Worm (Caenorhabditis elegans): Measurements from ENCODE around the gene abu-13.
A peak's percentile ranks its signal among the peaks of the same experiment; 100 is the strongest.

The abu-13 gene

ce11 chrIII:6968080-6968639 lies 22.5 kb upstream of the abu-13 start, which contains the start of gene panl-2 (continued):
- TF ChIP-seq zfp-3 (GFP tag; conservative IDR thresholded peaks at IDR 0.05): no peak
- TF ChIP-seq ama-1 (optimal IDR thresholded peaks at IDR 0.05): no peak
- no peak for TF ChIP-seq ceh-62 (tag; optimal IDR thresholded peaks at IDR 0.05)
- TF ChIP-seq mep-1 (tag; optimal IDR thresholded peaks at IDR 0.05): peak; percentile 24
- TF ChIP-seq nhr-10 (tag; optimal IDR thresholded peaks at IDR 0.05): no peak
- no peak for TF ChIP-seq nhr-48 (tag; optimal IDR thresholded peaks at IDR 0.05)
- TF ChIP-seq nhr-41 (GFP tag; IDR thresholded peaks at IDR 0.05): no peak
- no peak for TF ChIP-seq ztf-11 (tag; optimal IDR thresholded peaks at IDR 0.05)
- no peak for TF ChIP-seq cey-2 (tag; optimal IDR thresholded peaks at IDR 0.05; ENCODE audit: borderline replicate concordance, insufficient read depth)
- TF ChIP-seq nhr-111 (GFP tag; optimal IDR thresholded peaks at IDR 0.05): no peak
- peak; percentile 94 for TF ChIP-seq T20F7.1 (GFP tag; optimal IDR thresholded peaks at IDR 0.05)
- no peak for TF ChIP-seq Y5F2A.4 (GFP tag; optimal IDR thresholded peaks at IDR 0.05)
- TF ChIP-seq vab-7 (GFP tag; IDR thresholded peaks at IDR 0.05): no peak
- TF ChIP-seq madf-9 (GFP tag; conservative IDR thresholded peaks at IDR 0.05): no peak
- TF ChIP-seq daf-12 (tag; optimal IDR thresholded peaks at IDR 0.05): no peak
- no peak for TF ChIP-seq lin-39 (tag; optimal IDR thresholded peaks at IDR 0.05)
- peak in 1 of 2 experiments; percentile 88 for TF ChIP-seq lsy-2 (tag; optimal IDR thresholded peaks at IDR 0.05)
- TF ChIP-seq F10B5.3 (tag; optimal IDR thresholded peaks at IDR 0.05): no peak
- no peak for TF ChIP-seq dmd-6 (GFP tag; IDR thresholded peaks at IDR 0.05)
- no peak for TF ChIP-seq mdl-1 (tag; optimal IDR thresholded peaks at IDR 0.05)
- no peak for TF ChIP-seq ceh-44 (GFP tag; IDR thresholded peaks at IDR 0.05)
- TF ChIP-seq saeg-2 (GFP tag; IDR thresholded peaks at IDR 0.05): no peak
- no peak for TF ChIP-seq nhr-42 (GFP tag; IDR thresholded peaks at IDR 0.05)
- no peak for TF ChIP-seq lin-13 (GFP tag; optimal IDR thresholded peaks at IDR 0.05)
- no peak for TF ChIP-seq F49E8.2 (tag; optimal IDR thresholded peaks at IDR 0.05; ENCODE audit: borderline replicate concordance)
- no peak for TF ChIP-seq nhr-237 (tag; optimal IDR thresholded peaks at IDR 0.05)
- no peak for TF ChIP-seq mdt-29 (GFP tag; IDR thresholded peaks at IDR 0.05)
- TF ChIP-seq set-16 (GFP tag; IDR thresholded peaks at IDR 0.05): peak; percentile 33; the same call in 1 of the 2 replicates
- TF ChIP-seq unc-62 (GFP tag; optimal IDR thresholded peaks at IDR 0.05 in 1 of 2): no peak
- no peak for TF ChIP-seq unc-62 (tag; optimal IDR thresholded peaks at IDR 0.05)
- TF ChIP-seq zfp-2 (tag; optimal IDR thresholded peaks at IDR 0.05): no peak
- no peak for TF ChIP-seq mxl-2 (GFP tag; conservative IDR thresholded peaks at IDR 0.05)
- TF ChIP-seq nhr-11 (tag; optimal IDR thresholded peaks at IDR 0.05): peak; percentile 9
- 0 out of 2 replicates have a peak, but pooled peaks have one; percentile 9 for TF ChIP-seq hmg-1.1 (GFP tag; IDR thresholded peaks at IDR 0.05)
- no peak for TF ChIP-seq daf-16 (GFP tag; optimal IDR thresholded peaks at IDR 0.05)
- peak; percentile 57 for TF ChIP-seq daf-16 (tag; optimal IDR thresholded peaks at IDR 0.05)

- TF ChIP-seq nhr-48 (tag; optimal IDR thresholded peaks at IDR 0.05) (peak; percentile 5), ceh-62 (tag; optimal IDR thresholded peaks at IDR 0.05) (no peak), zip-11 (GFP tag; IDR thresholded peaks at IDR 0.05) (no peak), F37D6.2 (tag; optimal IDR thresholded peaks at IDR 0.05) (no peak), attf-4 (tag; optimal IDR thresholded peaks at IDR 0.05) (no peak), nhr-237 (tag; optimal IDR thresholded peaks at IDR 0.05) (no peak), zfp-3 (GFP tag; conservative IDR thresholded peaks at IDR 0.05) (no peak), F44E2.7 (GFP tag; IDR thresholded peaks at IDR 0.05) (no peak), ztf-7 (tag; optimal IDR thresholded peaks at IDR 0.05) (peak; percentile 28), lin-39 (tag; optimal IDR thresholded peaks at IDR 0.05) (no peak), madf-5 (GFP tag; IDR thresholded peaks at IDR 0.05) (no peak), lin-15B (tag; optimal IDR thresholded peaks at IDR 0.05) (no peak), ZK546.5 (tag; optimal IDR thresholded peaks at IDR 0.05) (no peak), pqm-1 (tag; optimal IDR thresholded peaks at IDR 0.05) (peak; percentile 44), aly-2 (tag; optimal IDR thresholded peaks at IDR 0.05) (no peak), Y5F2A.4 (GFP tag; optimal IDR thresholded peaks at IDR 0.05) (no peak), tag-97 (GFP tag; IDR thresholded peaks at IDR 0.05) (no peak), lin-1 (GFP tag; IDR thresholded peaks at IDR 0.05) (no peak), arid-1 (GFP tag; conservative IDR thresholded peaks at IDR 0.05) (no peak), madf-9 (GFP tag; conservative IDR thresholded peaks at IDR 0.05) (no peak), aha-1 (tag) (peak; percentile 12), mep-1 (tag; optimal IDR thresholded peaks at IDR 0.05) (peak; percentile 10), nhr-42 (GFP tag; IDR thresholded peaks at IDR 0.05) (no peak), ztf-11 (tag; optimal IDR thresholded peaks at IDR 0.05) (no peak), F26F4.8 (GFP tag; conservative IDR thresholded peaks at IDR 0.05) (no peak), cey-2 (tag; optimal IDR thresholded peaks at IDR 0.05; ENCODE audit: borderline replicate concordance, insufficient read depth) (no peak)
Measured at ce11 chrIII:6961937-6962504, 16.3 kb upstream of the abu-13 start, which contains the start of the genes rpn-6.1 and F57B9.1. TSS of gene rpn-6.1 (minus strand) at chrIII:6962001. TSS of gene F57B9.1 (plus strand) at chrIII:6962090.

Data from whole organism, L4 larva.